Worm (Caenorhabditis elegans) whole organism, L4 larva: Measurements from ENCODE around the gene dagl-2.

Experiments
- ceh-62 ChIP-seq: sonication (generic microtip); optimal IDR thresholded peaks from 2 replicates; lab custom pipeline; 2017; ENCODE audit warnings: missing biosample characterization, missing genetic modification characterization
- fkh-10 ChIP-seq: fragments of 150-350 bp; optimal IDR thresholded peaks from 2 replicates; lab custom pipeline; 2014; ENCODE audit warnings: missing biosample characterization, missing genetic modification reagents, missing genetic modification characterization
- lin-29 ChIP-seq: fragments of 200-800 bp; sonication (Bioruptor generic); IDR thresholded peaks from 2 replicates; pipeline ENCODE4 v1.3.6; 2022; ENCODE audit warnings: missing genetic modification reagents, missing genetic modification characterization, missing compliant biosample characterization
- lir-3 ChIP-seq: sonication (generic microtip); optimal IDR thresholded peaks from 2 replicates; lab custom pipeline; 2016; ENCODE audit warnings: mild to moderate bottlenecking, missing genetic modification characterization, missing compliant biosample characterization
- lsy-2 ChIP-seq, 2 experiments: fragments of 150-350 bp in 1 of 2; sonication (generic microtip) in 1 of 2; optimal IDR thresholded peaks; 2 replicates each; lab custom pipeline; 2014 to 2017; ENCODE audit warnings: missing biosample characterization in 2 of 2, missing genetic modification characterization in 2 of 2
- nhr-25 ChIP-seq: sonication (generic microtip); optimal IDR thresholded peaks from 2 replicates; lab custom pipeline; 2017; ENCODE audit warnings: missing genetic modification characterization, mild to moderate bottlenecking, missing compliant biosample characterization, antibody characterized with exemption, moderate library complexity, borderline replicate concordance; ENCODE audit not compliant: insufficient read depth
- nhr-76 ChIP-seq: fragments of 150-350 bp; optimal IDR thresholded peaks from 2 replicates; lab custom pipeline; 2014; ENCODE audit warnings: missing biosample characterization, missing genetic modification characterization
- skn-1 ChIP-seq: fragments of 150-350 bp; optimal IDR thresholded peaks from 2 replicates; lab custom pipeline; 2014; ENCODE audit warnings: missing biosample characterization, missing genetic modification characterization
- snpc-4 ChIP-seq: fragments of 150-350 bp; optimal IDR thresholded peaks from 2 replicates; lab custom pipeline; 2014; ENCODE audit warnings: missing biosample characterization, missing genetic modification characterization
- unc-39 ChIP-seq: sonication (generic microtip); optimal IDR thresholded peaks from 2 replicates; lab custom pipeline; 2017; ENCODE audit warnings: missing biosample characterization, missing genetic modification characterization
- zfp-2 ChIP-seq: sonication (generic microtip); optimal IDR thresholded peaks from 2 replicates; lab custom pipeline; 2016; ENCODE audit warnings: mild to moderate bottlenecking, missing genetic modification characterization, missing compliant biosample characterization
- ztf-11 ChIP-seq: fragments of 150-350 bp; optimal IDR thresholded peaks from 2 replicates; lab custom pipeline; 2014; ENCODE audit warnings: missing biosample characterization, missing genetic modification characterization

ce11 chrIII:811544-811943, 28.4 kb upstream of the dagl-2 start, which contains the start of gene daf-7:
- no peak for TF ChIP-seq lir-3
- TF ChIP-seq unc-39 (tag; lab: Kevin White, UChicago), result no peak
- no peak for TF ChIP-seq ceh-62 (tag; lab: Kevin White, UChicago)
- no peak for TF ChIP-seq nhr-25 (tag; lab: Kevin White, UChicago)
- TF ChIP-seq zfp-2 (tag; lab: Kevin White, UChicago), result no peak
- no peak for TF ChIP-seq snpc-4 (tag; lab: Kevin White, UChicago)
- TF ChIP-seq lin-29 (GFP tag; lab: Robert Waterston, UW), result no peak
- no peak for TF ChIP-seq fkh-10 (GFP tag; lab: Kevin White, UChicago)
- no peak for TF ChIP-seq skn-1 (tag; lab: Kevin White, UChicago)
- no peak for TF ChIP-seq lsy-2 (tag; optimal IDR thresholded peaks at IDR 0.05; lab: Kevin White, UChicago)
- TF ChIP-seq nhr-76 (tag; lab: Kevin White, UChicago), result no peak
- TF ChIP-seq ztf-11 (tag; lab: Kevin White, UChicago), result no peak
